Worm (Caenorhabditis elegans) whole organism, mixed stage, embryonic: ENCODE measurements around the gene ptp-5.2.

Experiments
- ces-1 ChIP-seq: fragments of 150-350 bp; optimal IDR thresholded peaks from 2 replicates; lab custom pipeline; 2014; ENCODE audit warnings: missing biosample characterization, missing genetic modification reagents, missing genetic modification characterization
- lsy-2 ChIP-seq: fragments of 150-350 bp; optimal IDR thresholded peaks from 2 replicates; lab custom pipeline; 2014; ENCODE audit warnings: missing biosample characterization, missing genetic modification characterization
- mep-1 ChIP-seq: fragments of 150-350 bp; optimal IDR thresholded peaks from 2 replicates; lab custom pipeline; 2017; ENCODE audit warnings: missing biosample characterization, missing genetic modification reagents, missing genetic modification characterization, inconsistent platforms
- nhr-237 ChIP-seq: fragments of 150-350 bp; optimal IDR thresholded peaks from 2 replicates; lab custom pipeline; 2014; ENCODE audit warnings: missing biosample characterization, missing genetic modification characterization
- unc-62 ChIP-seq: fragments of 150-350 bp; optimal IDR thresholded peaks from 2 replicates; lab custom pipeline; 2014; ENCODE audit warnings: missing biosample characterization, missing genetic modification reagents, missing genetic modification characterization

ce11 chrIV:14770663-14771062, 9.9 kb upstream of the ptp-5.2 start:
- no peak for TF ChIP-seq mep-1 (tag; lab: Kevin White, UChicago)
- no peak for TF ChIP-seq ces-1 (GFP tag; lab: Kevin White, UChicago)
- TF ChIP-seq lsy-2 (tag; lab: Kevin White, UChicago) = no peak
- no peak for TF ChIP-seq nhr-237 (tag; lab: Kevin White, UChicago)
- TF ChIP-seq unc-62 (GFP tag; lab: Kevin White, UChicago) = no peak
